Worm (Caenorhabditis elegans): ENCODE results near the gene seu-1.

DNA sequence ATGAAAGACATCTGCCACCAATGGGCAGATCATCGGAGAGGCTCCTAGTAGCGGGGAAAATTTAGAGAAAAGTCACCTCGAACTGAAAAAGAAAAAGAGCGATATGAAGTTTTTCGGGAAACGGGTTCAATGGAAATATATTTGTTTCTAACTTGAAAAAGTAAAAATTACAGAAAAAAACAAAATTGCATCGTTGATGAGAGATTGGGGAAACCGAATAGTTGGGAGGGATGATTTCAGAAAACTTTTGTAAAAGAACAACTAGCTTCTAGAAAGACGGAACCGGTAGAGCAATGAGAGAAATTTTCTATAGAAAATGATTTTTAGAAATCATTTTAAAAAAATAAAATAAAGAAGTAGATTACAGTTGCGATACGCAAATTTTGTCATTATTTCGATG lies 49.0 kb downstream of the seu-1 start:
- no peak for TF ChIP-seq dpl-1 (GFP tag; optimal IDR thresholded peaks at IDR 0.05)
- no peak for TF ChIP-seq ama-1 (optimal IDR thresholded peaks at IDR 0.05)
- TF ChIP-seq ama-1 (GFP tag; optimal IDR thresholded peaks at IDR 0.05), result no peak
- no peak for TF ChIP-seq nhr-80 (tag; optimal IDR thresholded peaks at IDR 0.05)
- TF ChIP-seq rcor-1 (GFP tag; IDR thresholded peaks at IDR 0.05), result no peak
- TF ChIP-seq lag-1 (GFP tag; IDR thresholded peaks at IDR 0.05), result no peak
